Fruit fly (Drosophila melanogaster) whole organism, pupa: Measurements from ENCODE around the gene Paip2.

Experiments used
- CG10348 ChIP-seq: fragments of 200-800 bp; sonication (Bioruptor generic); IDR thresholded peaks from 2 replicates; pipeline ENCODE4 v1.3.6; 2022; ENCODE audit warnings: missing biosample characterization, missing genetic modification characterization
- CG12605 ChIP-seq: fragments of 200-800 bp; sonication (Bioruptor generic); IDR thresholded peaks from 2 replicates; pipeline ENCODE4 v1.3.6; 2022; ENCODE audit warnings: missing biosample characterization, missing genetic modification characterization
- CG13204 ChIP-seq: fragments of 200-800 bp; sonication (Bioruptor generic); optimal IDR thresholded peaks from 2 replicates; lab custom pipeline; 2018; ENCODE audit warnings: missing biosample characterization, mild to moderate bottlenecking, missing genetic modification characterization, moderate library complexity
- CG14655 ChIP-seq: fragments of 200-800 bp; sonication (Bioruptor generic); optimal IDR thresholded peaks from 3 replicates; lab custom pipeline; 2017; ENCODE audit warnings: mild to moderate bottlenecking, missing biosample characterization, missing genetic modification reagents, missing genetic modification characterization
- CG15710 ChIP-seq: fragments of 200-800 bp; sonication (Bioruptor generic); optimal IDR thresholded peaks from 2 replicates; lab custom pipeline; 2018; ENCODE audit warnings: missing biosample characterization, mild to moderate bottlenecking, missing genetic modification characterization, moderate library complexity
- CG17806 ChIP-seq: fragments of 200-800 bp; sonication (Bioruptor generic); optimal IDR thresholded peaks from 2 replicates; lab custom pipeline; 2018; ENCODE audit warnings: missing biosample characterization, mild to moderate bottlenecking, missing genetic modification characterization, moderate library complexity
- CG32121 ChIP-seq: fragments of 200-800 bp; sonication (Bioruptor generic); IDR thresholded peaks from 2 replicates; pipeline ENCODE4 v1.3.6; 2022; ENCODE audit warnings: missing biosample characterization, missing genetic modification characterization
- CG34367 ChIP-seq: fragments of 200-800 bp; sonication (Bioruptor generic); optimal IDR thresholded peaks from 2 replicates; lab custom pipeline; 2018; ENCODE audit warnings: missing biosample characterization, mild to moderate bottlenecking, missing genetic modification characterization
- CG4496 ChIP-seq: fragments of 200-800 bp; sonication (Bioruptor generic); IDR thresholded peaks from 3 replicates; pipeline ENCODE4 v1.3.6; 2022; ENCODE audit warnings: missing biosample characterization, missing genetic modification characterization
- CG8159 ChIP-seq: fragments of 200-800 bp; sonication (Bioruptor generic); optimal IDR thresholded peaks from 3 replicates; lab custom pipeline; 2018; ENCODE audit warnings: missing biosample characterization, mild to moderate bottlenecking, missing genetic modification characterization, moderate library complexity
- CG8301 ChIP-seq: fragments of 200-800 bp; sonication (Bioruptor generic); optimal IDR thresholded peaks from 2 replicates; lab custom pipeline; 2018; ENCODE audit warnings: missing biosample characterization, mild to moderate bottlenecking, missing genetic modification characterization
- CG9948 ChIP-seq: fragments of 200-800 bp; sonication (Bioruptor generic); optimal IDR thresholded peaks from 2 replicates; lab custom pipeline; 2018; ENCODE audit warnings: missing biosample characterization, mild to moderate bottlenecking, missing genetic modification characterization, moderate library complexity
- D1 ChIP-seq: fragments of 200-800 bp; sonication (Bioruptor generic); optimal IDR thresholded peaks from 2 replicates; lab custom pipeline; 2018; ENCODE audit warnings: missing biosample characterization, mild to moderate bottlenecking, missing genetic modification characterization, moderate library complexity
- EcR ChIP-seq: fragments of 200-800 bp; sonication (Bioruptor generic); optimal IDR thresholded peaks from 3 replicates; lab custom pipeline; 2019; ENCODE audit warnings: missing biosample characterization, missing genetic modification characterization, mild to moderate bottlenecking, moderate library complexity, missing genetic modification reagents
- Ets98B ChIP-seq: fragments of 200-800 bp; sonication (Bioruptor generic); IDR thresholded peaks from 2 replicates; pipeline ENCODE4 v1.3.6; 2022; ENCODE audit warnings: missing biosample characterization, missing genetic modification characterization
- Pif1A ChIP-seq: fragments of 200-800 bp; sonication (Bioruptor generic); optimal IDR thresholded peaks from 3 replicates; lab custom pipeline; 2016; ENCODE audit warnings: missing biosample characterization, missing genetic modification characterization
- Pif1B ChIP-seq: fragments of 200-800 bp; sonication (Bioruptor generic); optimal IDR thresholded peaks from 3 replicates; lab custom pipeline; 2016; ENCODE audit warnings: missing biosample characterization, missing genetic modification characterization
- Snoo ChIP-seq: fragments of 200-800 bp; sonication (Bioruptor generic); optimal IDR thresholded peaks from 3 replicates; lab custom pipeline; 2017; ENCODE audit warnings: missing biosample characterization, mild to moderate bottlenecking, missing genetic modification characterization, inconsistent platforms
- fd96Ca ChIP-seq: fragments of 200-800 bp; sonication (Bioruptor generic); IDR thresholded peaks from 3 replicates; pipeline ENCODE4 v1.3.6; 2022; ENCODE audit warnings: missing biosample characterization, missing genetic modification characterization
- gl ChIP-seq: fragments of 200-800 bp; sonication (Bioruptor generic); optimal IDR thresholded peaks from 2 replicates; lab custom pipeline; 2018; ENCODE audit warnings: missing biosample characterization, mild to moderate bottlenecking, missing genetic modification characterization
- rn ChIP-seq: fragments of 200-800 bp; sonication (Bioruptor generic); IDR thresholded peaks from 2 replicates; pipeline ENCODE4 v1.3.6; 2022; ENCODE audit warnings: missing biosample characterization, missing genetic modification characterization

The Paip2 gene

DNA sequence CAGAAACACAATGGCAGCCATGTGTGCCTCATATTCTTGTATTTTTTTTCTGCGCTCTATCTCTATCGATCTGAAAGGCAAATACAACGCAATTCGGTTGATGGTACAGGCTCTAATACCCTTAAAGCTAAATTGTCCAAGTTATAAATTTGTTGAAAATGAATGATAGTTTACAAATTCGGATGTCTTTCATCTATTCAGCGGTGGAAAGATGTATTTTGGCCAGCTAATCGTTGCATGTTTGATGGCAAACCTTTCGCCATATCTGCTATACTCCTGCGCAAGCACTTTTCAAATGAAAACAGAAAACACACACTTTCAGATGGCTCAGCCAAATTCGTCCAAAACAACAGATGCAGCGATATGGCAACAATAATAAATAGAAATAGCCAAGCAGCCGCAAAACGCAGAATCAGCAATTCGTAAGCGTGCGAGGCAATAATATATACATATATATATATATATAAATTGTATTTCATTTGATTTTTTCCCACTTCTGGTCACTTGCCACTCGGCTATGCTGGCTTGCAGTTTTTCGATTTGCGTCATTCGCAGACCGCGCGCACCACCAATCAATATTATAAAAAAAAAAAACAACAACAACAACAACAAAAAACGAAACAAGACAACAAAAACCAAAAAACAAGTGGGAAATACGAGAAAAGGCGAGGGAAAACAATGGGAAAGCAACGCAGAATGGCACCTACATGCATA is 33.7 kb downstream of the Paip2 start:
- TF ChIP-seq CG32121 (GFP tag; lab: Robert Waterston, UW) (peak; percentile 54; the same call in 1 of the 2 replicates), Ets98B (GFP tag; lab: Robert Waterston, UW) (peak; percentile 34), fd96Ca (peak; percentile 48; the same call in 2 of the 3 replicates), Pif1B (GFP tag; lab: Kevin White, UChicago) (no peak), rn (0 out of 2 replicates have a peak, but pooled peaks have one; percentile 30), D1 (tag; lab: Kevin White, UChicago) (no peak), EcR (GFP tag; lab: Kevin White, UChicago) (no peak), CG8301 (tag; lab: Kevin White, UChicago) (no peak), CG4496 (GFP tag; lab: Robert Waterston, UW) (peak; percentile 58), Pif1A (GFP tag; lab: Kevin White, UChicago) (no peak), Snoo (tag; lab: Kevin White, UChicago) (no peak), CG14655 (peak; percentile 22), CG8159 (tag; lab: Kevin White, UChicago) (no peak), CG34367 (tag; lab: Kevin White, UChicago) (no peak), CG15710 (tag; lab: Kevin White, UChicago) (no peak), CG13204 (no peak), CG17806 (tag; lab: Kevin White, UChicago) (no peak), CG10348 (GFP tag; lab: Robert Waterston, UW) (no peak), CG9948 (tag; lab: Kevin White, UChicago) (no peak), gl (tag; lab: Kevin White, UChicago) (no peak), CG12605 (0 out of 2 replicates have a peak, but pooled peaks have one; percentile 9)

dm6 chr3R:13015402-13015801 is 34.8 kb downstream of the Paip2 start:
- TF ChIP-seq Pif1B (GFP tag; lab: Kevin White, UChicago): no peak
- TF ChIP-seq CG4496 (GFP tag; lab: Robert Waterston, UW): peak; percentile 10; the same call in 1 of the 3 replicates

- TF ChIP-seq D1 (tag; lab: Kevin White, UChicago) (no peak), CG8301 (tag; lab: Kevin White, UChicago) (peak; percentile 2), CG13204 (peak; percentile 94), CG12605 (peak; percentile 47; the same call in 1 of the 2 replicates), Pif1B (GFP tag; lab: Kevin White, UChicago) (no peak), gl (tag; lab: Kevin White, UChicago) (peak; percentile 71), CG9948 (tag; lab: Kevin White, UChicago) (no peak), CG14655 (peak; percentile 26), EcR (GFP tag; lab: Kevin White, UChicago) (peak; percentile 85), Pif1A (GFP tag; lab: Kevin White, UChicago) (no peak), fd96Ca (no peak), CG15710 (tag; lab: Kevin White, UChicago) (no peak), CG17806 (tag; lab: Kevin White, UChicago) (no peak), CG4496 (GFP tag; lab: Robert Waterston, UW) (peak; percentile 67; the same call in 2 of the 3 replicates), Ets98B (GFP tag; lab: Robert Waterston, UW) (0 out of 2 replicates have a peak, but pooled peaks have one; percentile 17), CG10348 (GFP tag; lab: Robert Waterston, UW) (no peak), CG32121 (GFP tag; lab: Robert Waterston, UW) (peak; percentile 38; the same call in 1 of the 2 replicates), CG34367 (tag; lab: Kevin White, UChicago) (peak; percentile 1), rn (no peak), CG8159 (tag; lab: Kevin White, UChicago) (peak; percentile 5), Snoo (tag; lab: Kevin White, UChicago) (no peak)
Measured at dm6 chr3R:13015811-13016766, 35.5 kb downstream of the Paip2 start.

DNA sequence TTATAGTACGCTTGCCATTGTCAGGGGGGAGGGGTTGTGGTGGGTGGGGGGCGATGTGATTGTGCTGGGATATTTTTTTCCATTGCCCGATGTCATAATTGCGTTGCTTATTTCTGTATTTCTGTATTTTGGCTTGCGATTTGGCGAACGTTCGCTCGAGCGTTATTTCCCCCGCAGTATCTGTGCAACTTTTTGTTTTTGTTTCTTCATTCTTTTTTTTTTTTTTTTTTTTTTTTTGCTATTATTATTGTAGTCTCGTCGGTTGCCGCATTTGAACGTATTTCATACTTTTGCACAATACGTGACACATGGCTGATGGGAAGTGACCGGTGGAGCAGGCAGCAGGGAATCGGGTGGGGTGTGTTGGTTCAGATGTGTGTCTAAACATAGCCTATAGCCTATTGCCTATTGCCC is 37.0 kb downstream of the Paip2 start:
- TF ChIP-seq CG8159 (tag; lab: Kevin White, UChicago) (no peak), CG13204 (no peak), CG17806 (tag; lab: Kevin White, UChicago) (no peak), CG32121 (GFP tag; lab: Robert Waterston, UW) (peak; percentile 50; the same call in 1 of the 2 replicates), Ets98B (GFP tag; lab: Robert Waterston, UW) (peak; percentile 59; the same call in 1 of the 2 replicates), CG34367 (tag; lab: Kevin White, UChicago) (no peak), CG8301 (tag; lab: Kevin White, UChicago) (no peak), CG14655 (no peak), fd96Ca (no peak), CG15710 (tag; lab: Kevin White, UChicago) (no peak), CG12605 (peak; percentile 78), gl (tag; lab: Kevin White, UChicago) (no peak), CG4496 (GFP tag; lab: Robert Waterston, UW) (no peak)
